Fruit fly (Drosophila melanogaster) whole organism, embryonic: Measurements from ENCODE around the gene Dif.
A peak's percentile ranks its signal among the peaks of the same experiment; 100 is the strongest.

ENCODE experiments used
- Antp ChIP-seq: fragments of 200-800 bp; sonication (Bioruptor generic); optimal IDR thresholded peaks from 3 replicates; lab custom pipeline; 2016; ENCODE audit warnings: missing biosample characterization, missing genetic modification characterization
- Atf6 ChIP-seq: fragments of 200-800 bp; sonication (Bioruptor generic); IDR thresholded peaks from 2 replicates; pipeline ENCODE4 v1.3.6; 2022; ENCODE audit warnings: missing biosample characterization, missing genetic modification characterization
- CG1024 ChIP-seq: fragments of 200-800 bp; sonication (Bioruptor generic); IDR thresholded peaks from 2 replicates; pipeline ENCODE4 v1.3.6; 2022; ENCODE audit warnings: missing biosample characterization, missing genetic modification characterization
- CG13287 ChIP-seq: fragments of 200-800 bp; sonication (Bioruptor generic); IDR thresholded peaks from 2 replicates; pipeline ENCODE4 v1.3.6; 2022; ENCODE audit warnings: missing biosample characterization, missing genetic modification characterization; ENCODE audit not compliant: partially characterized antibody
- CG15269 ChIP-seq: fragments of 200-800 bp; sonication (Bioruptor generic); optimal IDR thresholded peaks from 2 replicates; lab custom pipeline; 2018; ENCODE audit warnings: missing biosample characterization, mild to moderate bottlenecking, missing genetic modification characterization, moderate library complexity
- CG32767 ChIP-seq: fragments of 200-800 bp; sonication (Bioruptor generic); IDR thresholded peaks from 2 replicates; pipeline ENCODE4 v1.3.6; 2022; ENCODE audit warnings: missing biosample characterization, missing genetic modification characterization
- CG33557 ChIP-seq: fragments of 200-800 bp; sonication (Bioruptor generic); optimal IDR thresholded peaks from 2 replicates; lab custom pipeline; 2019; ENCODE audit warnings: missing biosample characterization, mild to moderate bottlenecking, missing genetic modification characterization, moderate library complexity
- CG3995 ChIP-seq: fragments of 200-800 bp; sonication (Bioruptor generic); optimal IDR thresholded peaks from 3 replicates; lab custom pipeline; 2016; ENCODE audit warnings: missing biosample characterization, missing genetic modification characterization
- CG4282 ChIP-seq: fragments of 200-800 bp; sonication (Bioruptor generic); optimal IDR thresholded peaks from 2 replicates; lab custom pipeline; 2016; ENCODE audit warnings: missing biosample characterization, missing genetic modification characterization
- CG7357 ChIP-seq: fragments of 200-800 bp; sonication (Bioruptor generic); IDR thresholded peaks from 3 replicates; pipeline ENCODE4 v1.3.6; 2022; ENCODE audit warnings: missing biosample characterization, missing genetic modification characterization
- CG7556 ChIP-seq: fragments of 200-800 bp; sonication (Bioruptor generic); optimal IDR thresholded peaks from 2 replicates; lab custom pipeline; 2017; ENCODE audit warnings: missing biosample characterization, mild to moderate bottlenecking, missing genetic modification characterization
- CG8388 ChIP-seq: fragments of 200-800 bp; sonication (Bioruptor generic); optimal IDR thresholded peaks from 2 replicates; lab custom pipeline; 2019; ENCODE audit warnings: missing biosample characterization, mild to moderate bottlenecking, missing genetic modification characterization, moderate library complexity
- CG9932 ChIP-seq: fragments of 200-800 bp; sonication (Bioruptor generic); IDR thresholded peaks from 2 replicates; pipeline ENCODE4 v1.3.6; 2022; ENCODE audit warnings: missing biosample characterization, missing genetic modification characterization
- Camta ChIP-seq: fragments of 200-800 bp; sonication (Bioruptor generic); optimal IDR thresholded peaks from 2 replicates; lab custom pipeline; 2016; ENCODE audit warnings: missing biosample characterization, missing genetic modification characterization
- CkIIα-i1 ChIP-seq: fragments of 200-800 bp; sonication (Bioruptor generic); IDR thresholded peaks from 2 replicates; pipeline ENCODE4 v1.3.6; 2022; ENCODE audit warnings: missing biosample characterization, missing genetic modification characterization
- D19A ChIP-seq: fragments of 200-800 bp; optimal IDR thresholded peaks from 3 replicates; lab custom pipeline; 2019; ENCODE audit warnings: missing biosample characterization, mild to moderate bottlenecking, missing genetic modification characterization, moderate library complexity
- E2f2 ChIP-seq: fragments of 200-800 bp; sonication (Bioruptor generic); IDR thresholded peaks from 2 replicates; pipeline ENCODE4 v1.3.6; 2022; ENCODE audit warnings: missing biosample characterization, missing genetic modification characterization
- ERR ChIP-seq: fragments of 200-800 bp; sonication (Bioruptor generic); optimal IDR thresholded peaks from 2 replicates; lab custom pipeline; 2016; ENCODE audit warnings: missing biosample characterization, missing genetic modification characterization
- Eip74EF ChIP-seq, 2 experiments: fragments of 200-800 bp in 1 of 2; fragments of >200 bp in 1 of 2; sonication (Bioruptor generic) in 1 of 2; optimal IDR thresholded peaks; 2 replicates each; lab custom pipeline; 2017 to 2019; ENCODE audit warnings: missing biosample characterization in 2 of 2, missing genetic modification characterization in 2 of 2, mild to moderate bottlenecking in 1 of 2, moderate library complexity in 1 of 2
- H15 ChIP-seq: fragments of 200-800 bp; sonication (Bioruptor generic); IDR thresholded peaks from 3 replicates; pipeline ENCODE4 v1.3.6; 2022; ENCODE audit warnings: missing biosample characterization, missing genetic modification characterization
- Hr78 ChIP-seq, 2 experiments: fragments of 200-800 bp in 1 of 2; fragments of >200 bp in 1 of 2; sonication (Bioruptor generic) in 1 of 2; optimal IDR thresholded peaks; 2 replicates each; lab custom pipeline; 2017 to 2019; ENCODE audit warnings: missing biosample characterization in 2 of 2, missing genetic modification characterization in 2 of 2, mild to moderate bottlenecking in 1 of 2, moderate library complexity in 1 of 2
- Kr ChIP-seq: fragments of 200-800 bp; sonication (Bioruptor generic); optimal IDR thresholded peaks from 2 replicates; lab custom pipeline; 2017; ENCODE audit warnings: missing biosample characterization, mild to moderate bottlenecking, missing genetic modification characterization
- Max ChIP-seq: fragments of 200-800 bp; sonication (Bioruptor generic); optimal IDR thresholded peaks from 2 replicates; lab custom pipeline; 2016; ENCODE audit warnings: missing biosample characterization, mild to moderate bottlenecking, missing genetic modification characterization
- Mrtf ChIP-seq: fragments of 200-800 bp; sonication (Bioruptor generic); IDR thresholded peaks from 3 replicates; pipeline ENCODE4 v1.3.6; 2022; ENCODE audit warnings: missing biosample characterization, missing genetic modification characterization
- Nf-YC ChIP-seq: fragments of 200-800 bp; optimal IDR thresholded peaks from 3 replicates; lab custom pipeline; 2019; ENCODE audit warnings: missing biosample characterization, mild to moderate bottlenecking, missing genetic modification characterization, moderate library complexity
- Oli ChIP-seq: fragments of 200-800 bp; sonication (Bioruptor generic); optimal IDR thresholded peaks from 2 replicates; lab custom pipeline; 2018; ENCODE audit warnings: missing biosample characterization, mild to moderate bottlenecking, missing genetic modification characterization, moderate library complexity
- Opbp ChIP-seq: fragments of 200-800 bp; sonication (Bioruptor generic); IDR thresholded peaks from 3 replicates; pipeline ENCODE4 v1.3.6; 2022; ENCODE audit warnings: missing biosample characterization, missing genetic modification characterization; ENCODE audit not compliant: partially characterized antibody
- Sin3A ChIP-seq: fragments of >200 bp; optimal IDR thresholded peaks from 2 replicates; lab custom pipeline; 2018
- Spps ChIP-seq: fragments of 200-800 bp; sonication (Bioruptor generic); optimal IDR thresholded peaks from 2 replicates; lab custom pipeline; 2018; ENCODE audit warnings: missing biosample characterization, mild to moderate bottlenecking, missing genetic modification characterization
- TFAM ChIP-seq: fragments of 200-800 bp; sonication (Bioruptor generic); optimal IDR thresholded peaks from 2 replicates; lab custom pipeline; 2017; ENCODE audit warnings: missing biosample characterization, missing genetic modification characterization, inconsistent platforms
- Vsx1 ChIP-seq: fragments of 200-800 bp; sonication (Bioruptor generic); optimal IDR thresholded peaks from 2 replicates; lab custom pipeline; 2017; ENCODE audit warnings: missing biosample characterization, mild to moderate bottlenecking, missing genetic modification characterization, missing genetic modification reagents
- ap ChIP-seq: fragments of 200-800 bp; sonication (Bioruptor generic); IDR thresholded peaks from 2 replicates; pipeline ENCODE4 v1.3.6; 2022; ENCODE audit warnings: missing biosample characterization, missing genetic modification characterization
- cad ChIP-seq: fragments of >200 bp; optimal IDR thresholded peaks from 2 replicates; lab custom pipeline; 2017; ENCODE audit warnings: missing biosample characterization, missing genetic modification characterization
- chm ChIP-seq: fragments of 200-800 bp; sonication (Bioruptor generic); IDR thresholded peaks from 2 replicates; pipeline ENCODE4 v1.3.6; 2022; ENCODE audit warnings: missing biosample characterization, missing genetic modification characterization
- ci ChIP-seq: fragments of 200-800 bp; sonication (Bioruptor generic); IDR thresholded peaks from 3 replicates; pipeline ENCODE4 v1.3.6; 2022; ENCODE audit warnings: missing biosample characterization, missing genetic modification characterization
- grau ChIP-seq: fragments of 200-800 bp; optimal IDR thresholded peaks from 3 replicates; lab custom pipeline; 2019; ENCODE audit warnings: missing biosample characterization, mild to moderate bottlenecking, missing genetic modification characterization, moderate library complexity
- grn ChIP-seq: fragments of 200-800 bp; sonication (Bioruptor generic); optimal IDR thresholded peaks from 3 replicates; lab custom pipeline; 2017; ENCODE audit warnings: missing biosample characterization, missing genetic modification characterization
- gsb-n ChIP-seq: fragments of 200-800 bp; sonication (Bioruptor generic); optimal IDR thresholded peaks from 3 replicates; lab custom pipeline; 2018; ENCODE audit warnings: missing biosample characterization, mild to moderate bottlenecking, missing genetic modification characterization
- knrl ChIP-seq: fragments of 200-800 bp; sonication (Bioruptor generic); IDR thresholded peaks from 3 replicates; pipeline ENCODE4 v1.3.6; 2022; ENCODE audit warnings: missing biosample characterization, missing genetic modification characterization; ENCODE audit not compliant: partially characterized antibody
- otp ChIP-seq: fragments of 200-800 bp; sonication (Bioruptor generic); IDR thresholded peaks from 3 replicates; pipeline ENCODE4, ENCODE4 v1.3.6; 2022; ENCODE audit warnings: missing biosample characterization, missing genetic modification characterization
- pnt ChIP-seq: fragments of 200-800 bp; sonication (Bioruptor generic); optimal IDR thresholded peaks from 3 replicates; lab custom pipeline; 2016; ENCODE audit warnings: missing biosample characterization, missing genetic modification characterization
- row ChIP-seq: fragments of 200-800 bp; sonication (Bioruptor generic); IDR thresholded peaks from 3 replicates; pipeline ENCODE4 v1.3.6; 2022; ENCODE audit warnings: missing biosample characterization, missing genetic modification characterization
- salm ChIP-seq: fragments of 200-800 bp; sonication (Bioruptor generic); optimal IDR thresholded peaks from 2 replicates; lab custom pipeline; 2018; ENCODE audit warnings: missing biosample characterization, mild to moderate bottlenecking, missing genetic modification characterization
- sens-2 ChIP-seq: fragments of 200-800 bp; sonication (Bioruptor generic); IDR thresholded peaks from 2 replicates; pipeline ENCODE4 v1.3.6; 2022; ENCODE audit warnings: missing biosample characterization, missing genetic modification characterization
- sim ChIP-seq: fragments of 200-800 bp; sonication (Bioruptor generic); IDR thresholded peaks from 2 replicates; pipeline ENCODE4 v1.3.6; 2022; ENCODE audit warnings: missing biosample characterization, missing genetic modification characterization
- sisA ChIP-seq: fragments of 200-800 bp; sonication (Bioruptor generic); IDR thresholded peaks from 2 replicates; pipeline ENCODE4 v1.3.6; 2022; ENCODE audit warnings: missing biosample characterization, missing genetic modification characterization
- tap ChIP-seq: fragments of 200-800 bp; optimal IDR thresholded peaks from 3 replicates; lab custom pipeline; 2019; ENCODE audit warnings: missing biosample characterization, mild to moderate bottlenecking, missing genetic modification characterization, moderate library complexity
- tin ChIP-seq: fragments of 200-800 bp; sonication (Bioruptor generic); optimal IDR thresholded peaks from 3 replicates; lab custom pipeline; 2016; ENCODE audit warnings: missing biosample characterization, missing genetic modification characterization
- vfl ChIP-seq: fragments of 200-800 bp; sonication (Bioruptor generic); optimal IDR thresholded peaks from 2 replicates; lab custom pipeline; 2016; ENCODE audit warnings: missing biosample characterization, missing genetic modification characterization

The Dif gene

DNA sequence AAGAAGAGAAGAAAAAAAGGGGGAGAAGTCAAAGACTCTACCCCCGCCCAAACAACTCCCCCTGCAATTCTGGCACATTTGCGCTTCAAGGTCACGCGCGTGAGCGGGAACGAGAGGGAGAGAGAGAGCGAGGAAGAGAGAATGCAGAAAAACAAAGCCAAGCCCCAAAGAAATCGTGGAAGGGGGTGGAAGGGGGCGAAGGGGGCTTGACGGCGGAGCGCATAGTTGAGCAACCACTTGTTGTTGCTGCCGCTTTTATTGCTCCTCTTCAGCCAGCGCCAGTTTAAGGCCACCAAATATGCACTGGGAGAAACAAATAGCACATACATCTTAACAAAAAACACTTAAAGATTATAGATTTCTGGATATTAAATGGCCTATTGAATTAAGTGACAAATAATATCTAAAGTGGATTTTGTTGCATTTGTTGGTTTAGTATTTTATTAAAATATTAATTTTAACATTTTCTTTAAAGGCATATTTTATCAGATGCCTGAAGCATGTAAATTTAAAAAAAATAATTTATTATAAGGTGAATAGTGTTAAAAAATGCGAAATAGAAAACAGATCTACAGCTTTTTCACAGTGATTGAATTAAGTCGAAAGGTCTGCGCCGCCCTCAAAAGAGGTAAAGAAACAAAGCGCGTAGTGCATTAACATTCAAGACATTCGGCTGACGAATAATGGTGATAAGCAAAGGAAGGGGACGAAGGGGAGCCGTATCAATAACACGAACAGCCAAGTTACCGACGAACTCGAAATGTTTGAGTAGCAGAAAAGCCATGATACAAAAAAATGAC lies 3.0 kb downstream of the Dif start (continued):
- no peak for TF ChIP-seq Sin3A (lab: Kevin White, UChicago)
- TF ChIP-seq Antp (GFP tag; lab: Kevin White, UChicago) = no peak
- TF ChIP-seq CG9932 = peak; percentile 75
- TF ChIP-seq CG8388 (GFP tag; lab: Kevin White, UChicago) = peak; percentile 49
- peak; percentile 98 for TF ChIP-seq CG7556 (GFP tag; lab: Kevin White, UChicago)
- no peak for TF ChIP-seq sim (GFP tag; lab: Robert Waterston, UW)
- peak; percentile 86 for TF ChIP-seq CG32767 (GFP tag; lab: Robert Waterston, UW)
- TF ChIP-seq TFAM (GFP tag; lab: Kevin White, UChicago) = peak; percentile 78
- no peak for TF ChIP-seq grn
- TF ChIP-seq CG13287 (GFP tag; lab: Robert Waterston, UW) = peak; percentile 12; the same call in 1 of the 2 replicates
- TF ChIP-seq Vsx1 = peak; percentile 93
- TF ChIP-seq ci (GFP tag; lab: Robert Waterston, UW) = peak; percentile 83; the same call in 2 of the 3 replicates
- TF ChIP-seq grau = peak; percentile 96
- peak in 1 of 2 experiments; percentile 96 for TF ChIP-seq Hr78 (GFP tag; optimal IDR thresholded peaks at IDR 0.05; lab: Kevin White, UChicago)
- TF ChIP-seq ap = peak; percentile 92
- peak; percentile 81 for TF ChIP-seq CG33557
- peak; percentile 88; the same call in 2 of the 3 replicates for TF ChIP-seq CG7357
- peak; percentile 22 for TF ChIP-seq vfl (GFP tag; lab: Kevin White, UChicago)
- peak; percentile 76 for TF ChIP-seq CG1024 (GFP tag; lab: Robert Waterston, UW)
- TF ChIP-seq E2f2 (GFP tag; lab: Robert Waterston, UW) = peak; percentile 76
- TF ChIP-seq chm (GFP tag; lab: Robert Waterston, UW) = no peak; the same call in 1 of the 2 replicates
- TF ChIP-seq sisA (GFP tag; lab: Robert Waterston, UW) = peak; percentile 94
- TF ChIP-seq Opbp (GFP tag; lab: Robert Waterston, UW) = no peak
- TF ChIP-seq cad (GFP tag; lab: Kevin White, UChicago) = no peak
- no peak for TF ChIP-seq ERR
- no peak for TF ChIP-seq knrl (GFP tag; lab: Robert Waterston, UW)
- peak; percentile 75; the same call in 1 of the 2 replicates for TF ChIP-seq CkIIα-i1
- TF ChIP-seq pnt = peak; percentile 38
- TF ChIP-seq Kr (GFP tag; lab: Kevin White, UChicago) = no peak
- peak; percentile 9 for TF ChIP-seq Max (GFP tag; lab: Kevin White, UChicago)
- TF ChIP-seq otp = peak; percentile 74
- TF ChIP-seq Oli (tag; lab: Kevin White, UChicago) = peak; percentile 98
- 0 out of 2 replicates have a peak, but pooled peaks have one; percentile 12 for TF ChIP-seq sens-2
- peak; percentile 80 for TF ChIP-seq CG15269 (tag; lab: Kevin White, UChicago)
- peak; percentile 49 for TF ChIP-seq Camta (GFP tag; lab: Kevin White, UChicago)
- TF ChIP-seq tap (tag; lab: Kevin White, UChicago) = peak; percentile 98
- peak; percentile 90 for TF ChIP-seq H15 (GFP tag; lab: Robert Waterston, UW)
- TF ChIP-seq Nf-YC (tag; lab: Kevin White, UChicago) = peak; percentile 91
- TF ChIP-seq Atf6 = peak; percentile 93
- TF ChIP-seq salm (tag; lab: Kevin White, UChicago) = peak; percentile 98
- peak; percentile 86 for TF ChIP-seq tin (GFP tag; lab: Kevin White, UChicago)
- no peak for TF ChIP-seq CG4282 (GFP tag; lab: Kevin White, UChicago)
- peak; percentile 81 for TF ChIP-seq D19A (tag; lab: Kevin White, UChicago)
- peak; percentile 55 for TF ChIP-seq CG3995
- TF ChIP-seq gsb-n (tag; lab: Kevin White, UChicago) = peak; percentile 90
- peak; percentile 90; the same call in 2 of the 3 replicates for TF ChIP-seq Mrtf (GFP tag; lab: Robert Waterston, UW)
- TF ChIP-seq row (GFP tag; lab: Robert Waterston, UW) = peak; percentile 94
- peak in 1 of 2 experiments; percentile 67 for TF ChIP-seq Eip74EF (GFP tag; optimal IDR thresholded peaks at IDR 0.05; lab: Kevin White, UChicago)
- TF ChIP-seq Spps (tag; lab: Kevin White, UChicago) = peak; percentile 94
